Fruit fly (Drosophila melanogaster) whole organism, embryonic: ENCODE results near the gene toy.
A peak's percentile ranks its signal among the peaks of the same experiment; 100 is the strongest.

Experiments
- CG10431 ChIP-seq: fragments of 200-800 bp; sonication (Bioruptor generic); optimal IDR thresholded peaks from 3 replicates; lab custom pipeline; 2018; ENCODE audit warnings: missing biosample characterization, mild to moderate bottlenecking, missing genetic modification characterization
- CG12071 ChIP-seq: fragments of 200-800 bp; sonication (Bioruptor generic); optimal IDR thresholded peaks from 3 replicates; lab custom pipeline; 2018; ENCODE audit warnings: missing biosample characterization, mild to moderate bottlenecking, missing genetic modification characterization
- CG12104 ChIP-seq: fragments of 200-800 bp; sonication (Bioruptor generic); optimal IDR thresholded peaks from 3 replicates; lab custom pipeline; 2016; ENCODE audit warnings: missing biosample characterization, missing genetic modification characterization
- CG13287 ChIP-seq: fragments of 200-800 bp; sonication (Bioruptor generic); IDR thresholded peaks from 2 replicates; pipeline ENCODE4 v1.3.6; 2022; ENCODE audit warnings: missing biosample characterization, missing genetic modification characterization; ENCODE audit not compliant: partially characterized antibody
- CG13424 ChIP-seq: fragments of 200-800 bp; sonication (Bioruptor generic); optimal IDR thresholded peaks from 2 replicates; lab custom pipeline; 2019; ENCODE audit warnings: missing biosample characterization, mild to moderate bottlenecking, missing genetic modification characterization, moderate library complexity
- CG14710 ChIP-seq: fragments of 200-800 bp; sonication (Bioruptor generic); optimal IDR thresholded peaks from 3 replicates; lab custom pipeline; 2019; ENCODE audit warnings: missing biosample characterization, mild to moderate bottlenecking, missing genetic modification characterization, moderate library complexity
- CG14965 ChIP-seq: fragments of 200-800 bp; sonication (Bioruptor generic); optimal IDR thresholded peaks from 2 replicates; lab custom pipeline; 2016; ENCODE audit warnings: missing biosample characterization, missing genetic modification characterization, borderline replicate concordance
- CG30431 ChIP-seq: fragments of 200-800 bp; sonication (Bioruptor generic); optimal IDR thresholded peaks from 2 replicates; lab custom pipeline; 2017; ENCODE audit warnings: missing biosample characterization, missing genetic modification characterization
- CG4360 ChIP-seq: fragments of 200-800 bp; sonication (Bioruptor generic); IDR thresholded peaks from 2 replicates; pipeline ENCODE4 v1.3.6; 2022; ENCODE audit warnings: missing biosample characterization, missing genetic modification characterization
- CG4707 ChIP-seq: fragments of 200-800 bp; sonication (Bioruptor generic); optimal IDR thresholded peaks from 2 replicates; lab custom pipeline; 2018; ENCODE audit warnings: missing biosample characterization, mild to moderate bottlenecking, missing genetic modification characterization, moderate library complexity
- CG6272 ChIP-seq: fragments of 200-800 bp; sonication (Bioruptor generic); IDR thresholded peaks from 2 replicates; pipeline ENCODE4 v1.3.6; 2022; ENCODE audit warnings: missing biosample characterization, missing genetic modification characterization
- CG7357 ChIP-seq: fragments of 200-800 bp; sonication (Bioruptor generic); IDR thresholded peaks from 3 replicates; pipeline ENCODE4 v1.3.6; 2022; ENCODE audit warnings: missing biosample characterization, missing genetic modification characterization
- CG7745 ChIP-seq: fragments of 200-800 bp; sonication (Bioruptor generic); optimal IDR thresholded peaks from 2 replicates; lab custom pipeline; 2018; ENCODE audit warnings: missing biosample characterization, mild to moderate bottlenecking, missing genetic modification characterization, moderate library complexity
- CG8290 ChIP-seq, 3 experiments: fragments of 200-800 bp; sonication (Bioruptor generic); optimal IDR thresholded peaks; 2 replicates each; lab custom pipeline; 2016 to 2019; ENCODE audit warnings: missing biosample characterization in 3 of 3, missing genetic modification characterization in 3 of 3, mild to moderate bottlenecking in 2 of 3, moderate library complexity in 1 of 3
- CTCF ChIP-seq: fragments of 200-800 bp; sonication (Bioruptor generic); optimal IDR thresholded peaks from 2 replicates; lab custom pipeline; 2017; ENCODE audit warnings: missing biosample characterization, mild to moderate bottlenecking, missing genetic modification characterization, moderate library complexity
- CoRest ChIP-seq: fragments of 200-800 bp; sonication (Bioruptor generic); optimal IDR thresholded peaks from 3 replicates; lab custom pipeline; 2018; ENCODE audit warnings: missing biosample characterization, mild to moderate bottlenecking, missing genetic modification characterization, moderate library complexity
- Dad ChIP-seq: fragments of 200-800 bp; sonication (Bioruptor generic); optimal IDR thresholded peaks from 3 replicates; lab custom pipeline; 2016; ENCODE audit warnings: missing biosample characterization, missing genetic modification characterization
- GATAe ChIP-seq: fragments of 200-800 bp; sonication (Bioruptor generic); conservative IDR thresholded peaks from 2 replicates; pipeline ENCODE4 v1.3.6; 2022; ENCODE audit warnings: missing biosample characterization, missing genetic modification characterization
- HmgZ ChIP-seq: fragments of 200-800 bp; sonication (Bioruptor generic); optimal IDR thresholded peaks from 2 replicates; lab custom pipeline; 2018; ENCODE audit warnings: missing biosample characterization, mild to moderate bottlenecking, missing genetic modification characterization
- Hmx ChIP-seq: fragments of 200-800 bp; sonication (Bioruptor generic); optimal IDR thresholded peaks from 2 replicates; lab custom pipeline; 2016; ENCODE audit warnings: missing biosample characterization, missing genetic modification characterization
- Lhr ChIP-seq: fragments of 200-800 bp; sonication (Bioruptor generic); optimal IDR thresholded peaks from 3 replicates; lab custom pipeline; 2017; ENCODE audit warnings: mild to moderate bottlenecking, missing biosample characterization, missing genetic modification reagents, missing genetic modification characterization
- Max ChIP-seq: fragments of 200-800 bp; sonication (Bioruptor generic); optimal IDR thresholded peaks from 2 replicates; lab custom pipeline; 2016; ENCODE audit warnings: missing biosample characterization, mild to moderate bottlenecking, missing genetic modification characterization
- Meics ChIP-seq: fragments of 200-800 bp; sonication (Bioruptor generic); optimal IDR thresholded peaks from 2 replicates; lab custom pipeline; 2017; ENCODE audit warnings: missing biosample characterization, mild to moderate bottlenecking, missing genetic modification characterization
- Opbp ChIP-seq: fragments of 200-800 bp; sonication (Bioruptor generic); IDR thresholded peaks from 3 replicates; pipeline ENCODE4 v1.3.6; 2022; ENCODE audit warnings: missing biosample characterization, missing genetic modification characterization; ENCODE audit not compliant: partially characterized antibody
- aop ChIP-seq: fragments of 200-800 bp; sonication (Bioruptor generic); IDR thresholded peaks from 2 replicates; pipeline ENCODE4 v1.3.6; 2022; ENCODE audit warnings: missing biosample characterization, missing genetic modification characterization
- ato ChIP-seq: fragments of 200-800 bp; sonication (Bioruptor generic); IDR thresholded peaks from 2 replicates; pipeline ENCODE4 v1.3.6; 2022; ENCODE audit warnings: missing biosample characterization, missing genetic modification characterization; ENCODE audit not compliant: partially characterized antibody
- az2 ChIP-seq: fragments of 200-800 bp; sonication (Bioruptor generic); optimal IDR thresholded peaks from 3 replicates; lab custom pipeline; 2016; ENCODE audit warnings: missing biosample characterization, missing genetic modification characterization
- dm ChIP-seq: fragments of 200-800 bp; sonication (Bioruptor generic); optimal IDR thresholded peaks from 3 replicates; lab custom pipeline; 2016; ENCODE audit warnings: missing biosample characterization, missing genetic modification characterization
- ems ChIP-seq: fragments of 200-800 bp; sonication (Bioruptor generic); optimal IDR thresholded peaks from 3 replicates; lab custom pipeline; 2016; ENCODE audit warnings: missing biosample characterization, missing genetic modification characterization
- esg ChIP-seq: fragments of 200-800 bp; sonication (Bioruptor generic); conservative IDR thresholded peaks from 2 replicates; pipeline ENCODE4 v1.3.6; 2022; ENCODE audit warnings: missing biosample characterization, missing genetic modification characterization
- eyg ChIP-seq: fragments of 200-800 bp; sonication (Bioruptor generic); optimal IDR thresholded peaks from 3 replicates; lab custom pipeline; 2016; ENCODE audit warnings: missing biosample characterization, missing genetic modification characterization
- fd3F ChIP-seq: fragments of 200-800 bp; sonication (Bioruptor generic); optimal IDR thresholded peaks from 2 replicates; lab custom pipeline; 2018; ENCODE audit warnings: missing biosample characterization, mild to moderate bottlenecking, missing genetic modification characterization, moderate library complexity
- gsb-n ChIP-seq: fragments of 200-800 bp; sonication (Bioruptor generic); optimal IDR thresholded peaks from 3 replicates; lab custom pipeline; 2018; ENCODE audit warnings: missing biosample characterization, mild to moderate bottlenecking, missing genetic modification characterization
- her ChIP-seq: fragments of 200-800 bp; sonication (Bioruptor generic); optimal IDR thresholded peaks from 2 replicates; lab custom pipeline; 2016; ENCODE audit warnings: missing biosample characterization, missing genetic modification characterization
- hkb ChIP-seq, 2 experiments: fragments of 200-800 bp in 1 of 2; fragments of >200 bp in 1 of 2; sonication (Bioruptor generic) in 1 of 2; IDR thresholded peaks in 1 of 2; optimal IDR thresholded peaks in 1 of 2; 2 replicates each; pipeline versions ENCODE4 v1.3.6 to Lab custom; 2017 to 2022; ENCODE audit warnings: missing biosample characterization in 1 of 2, missing genetic modification characterization in 1 of 2
- luna ChIP-seq: fragments of 200-800 bp; sonication (Bioruptor generic); optimal IDR thresholded peaks from 2 replicates; lab custom pipeline; 2016; ENCODE audit warnings: missing biosample characterization, missing genetic modification characterization
- odd ChIP-seq: fragments of 200-800 bp; sonication (Bioruptor generic); optimal IDR thresholded peaks from 2 replicates; lab custom pipeline; 2017; ENCODE audit warnings: missing biosample characterization, mild to moderate bottlenecking, missing genetic modification characterization
- shn ChIP-seq: fragments of 200-800 bp; sonication (Bioruptor generic); optimal IDR thresholded peaks from 3 replicates; lab custom pipeline; 2016; ENCODE audit warnings: missing biosample characterization, missing genetic modification characterization
- sima ChIP-seq: fragments of 200-800 bp; sonication (Bioruptor generic); optimal IDR thresholded peaks from 2 replicates; lab custom pipeline; 2016; ENCODE audit warnings: missing biosample characterization, missing genetic modification characterization
- slp2 ChIP-seq: fragments of 200-800 bp; sonication (Bioruptor generic); optimal IDR thresholded peaks from 2 replicates; lab custom pipeline; 2016; ENCODE audit warnings: missing biosample characterization, missing genetic modification characterization
- sob ChIP-seq: fragments of 200-800 bp; sonication (Bioruptor generic); IDR thresholded peaks from 2 replicates; pipeline ENCODE4 v1.3.6; 2022; ENCODE audit warnings: missing biosample characterization, missing genetic modification characterization
- tio ChIP-seq: fragments of 200-800 bp; sonication (Bioruptor generic); optimal IDR thresholded peaks from 2 replicates; lab custom pipeline; 2017; ENCODE audit warnings: missing biosample characterization, missing genetic modification characterization, inconsistent platforms
- usp ChIP-seq: fragments of >200 bp; optimal IDR thresholded peaks from 2 replicates; lab custom pipeline; 2017; ENCODE audit warnings: missing biosample characterization, missing genetic modification characterization
- z ChIP-seq: fragments of 200-800 bp; sonication (Bioruptor generic); IDR thresholded peaks from 3 replicates; pipeline ENCODE4 v1.3.6; 2022; ENCODE audit warnings: missing biosample characterization, missing genetic modification characterization

The toy gene

DNA sequence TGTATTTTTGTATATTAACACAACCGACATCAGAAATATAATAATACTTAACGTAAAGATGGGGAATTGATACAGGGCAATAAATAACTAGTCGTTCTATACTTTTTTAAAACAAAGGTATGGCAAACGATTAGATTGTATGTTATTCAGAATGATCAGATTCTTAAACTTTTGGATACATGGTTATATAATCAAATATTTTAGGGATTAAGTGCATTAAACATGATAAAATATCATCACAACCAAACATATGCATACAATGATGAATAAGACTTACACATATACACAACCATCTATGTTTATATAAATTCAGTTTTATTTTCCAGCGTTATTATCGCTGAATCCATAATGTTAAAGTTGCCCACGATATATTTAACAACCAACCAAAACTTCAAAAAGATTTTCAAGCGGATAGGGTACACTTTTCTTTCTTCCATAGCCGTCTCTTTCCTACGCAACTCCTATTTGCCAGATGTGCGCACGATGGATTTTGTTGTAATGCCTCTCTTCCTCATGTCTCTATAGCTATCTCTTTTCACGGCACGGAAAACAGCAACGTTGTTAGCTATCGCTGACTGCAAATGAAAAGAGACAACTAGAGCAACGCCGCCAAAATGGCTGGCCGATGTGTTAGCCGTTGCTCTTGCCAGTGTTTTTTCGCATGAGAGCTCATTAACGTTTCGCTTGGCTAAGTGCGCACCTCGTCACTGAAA lies at the start of gene toy (continued):
- TF ChIP-seq esg (no peak), az2 (GFP tag; lab: Kevin White, UChicago) (no peak), CTCF (no peak), dm (GFP tag; lab: Kevin White, UChicago) (no peak), Hmx (GFP tag; lab: Kevin White, UChicago) (no peak), usp (no peak), CG12104 (no peak), fd3F (GFP tag; lab: Kevin White, UChicago) (no peak), Meics (GFP tag; lab: Kevin White, UChicago) (no peak), her (GFP tag; lab: Kevin White, UChicago) (no peak), gsb-n (tag; lab: Kevin White, UChicago) (no peak), sima (GFP tag; lab: Kevin White, UChicago) (no peak), CG4360 (GFP tag; lab: Robert Waterston, UW) (peak; percentile 100), CG12071 (GFP tag; lab: Kevin White, UChicago) (no peak), shn (GFP tag; lab: Kevin White, UChicago) (no peak), Lhr (no peak), CG8290 (GFP tag; optimal IDR thresholded peaks at IDR 0.05; lab: Kevin White, UChicago) (peak; percentile 54), CG8290 (tag; optimal IDR thresholded peaks at IDR 0.05; lab: Kevin White, UChicago) (peak; percentile 39 to 89), Opbp (GFP tag; lab: Robert Waterston, UW) (no peak), slp2 (GFP tag; lab: Kevin White, UChicago) (no peak), CG14965 (GFP tag; lab: Kevin White, UChicago) (no peak), CG13287 (GFP tag; lab: Robert Waterston, UW) (no peak), aop (GFP tag; lab: Robert Waterston, UW) (no peak), odd (GFP tag; lab: Kevin White, UChicago) (no peak), eyg (GFP tag; lab: Kevin White, UChicago) (no peak), ems (GFP tag; lab: Kevin White, UChicago) (no peak), HmgZ (tag; lab: Kevin White, UChicago) (peak; percentile 41), Max (GFP tag; lab: Kevin White, UChicago) (no peak), Dad (no peak), CG13424 (tag; lab: Kevin White, UChicago) (no peak), ato (GFP tag; lab: Robert Waterston, UW) (no peak), z (GFP tag; lab: Robert Waterston, UW) (no peak), luna (GFP tag; lab: Kevin White, UChicago) (no peak), sob (GFP tag; lab: Robert Waterston, UW) (no peak), CG6272 (GFP tag; lab: Robert Waterston, UW) (no peak), hkb (optimal IDR thresholded peaks at IDR 0.05; lab: Kevin White, UChicago) (no peak), hkb (GFP tag; IDR thresholded peaks at IDR 0.05; lab: Robert Waterston, UW) (no peak), CG14710 (tag; lab: Kevin White, UChicago) (no peak), CG7745 (no peak), GATAe (GFP tag; lab: Robert Waterston, UW) (no peak), CG30431 (GFP tag; lab: Kevin White, UChicago) (no peak), CoRest (tag; lab: Kevin White, UChicago) (peak; percentile 83)

dm6 chr4:944354-944753 lies 45.2 kb upstream of the toy start:
- TF ChIP-seq CG4707 (GFP tag; lab: Kevin White, UChicago): no peak
- no peak for TF ChIP-seq tio (GFP tag; lab: Kevin White, UChicago)
- TF ChIP-seq CG7357 (GFP tag; lab: Robert Waterston, UW): no peak
- TF ChIP-seq slp2 (GFP tag; lab: Kevin White, UChicago): no peak
- peak; percentile 92 for TF ChIP-seq CG10431 (GFP tag; lab: Kevin White, UChicago)
